Worm (Caenorhabditis elegans): ENCODE measurements around the gene ttr-21.

The ttr-21 gene

DNA sequence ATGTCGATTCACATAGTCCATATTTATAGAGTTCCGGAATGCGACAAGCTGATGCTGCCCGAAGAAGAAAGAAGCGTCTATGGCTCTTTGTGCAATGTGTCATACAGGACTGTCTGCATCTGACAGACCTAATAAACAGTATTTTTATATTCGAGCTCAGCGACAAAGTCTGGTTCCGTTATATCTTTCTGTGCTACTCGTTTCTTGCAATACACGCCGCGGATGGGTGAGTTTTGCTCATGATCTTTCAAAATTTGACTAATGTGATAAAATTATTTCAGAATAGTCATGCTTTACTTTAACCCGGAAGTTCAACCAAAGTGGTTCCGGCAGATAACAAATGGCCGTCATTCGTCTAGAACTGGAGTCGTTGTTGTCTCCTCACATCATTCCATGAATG, 9.5 kb upstream of the ttr-21 start (continued):
- TF ChIP-seq zfh-2 (GFP tag; conservative IDR thresholded peaks at IDR 0.05), result no peak

DNA sequence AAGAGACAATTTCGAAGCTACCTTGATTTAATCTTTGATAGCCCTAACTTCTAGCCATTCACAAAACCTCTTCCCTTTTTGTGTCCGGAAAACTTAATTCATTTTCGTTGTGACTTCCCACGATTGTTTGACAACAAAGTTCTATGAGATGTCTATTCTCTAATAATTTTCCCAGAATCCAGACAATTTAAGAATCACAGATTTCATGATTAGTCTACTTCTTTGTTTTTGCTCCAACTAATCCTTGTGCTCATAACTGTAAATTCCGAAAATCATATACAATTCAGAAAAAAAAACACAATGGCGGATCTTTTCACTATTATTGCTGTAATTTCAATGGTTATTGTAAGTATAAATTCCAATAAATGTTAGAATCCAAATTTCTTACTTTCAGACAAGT, 8.3 kb upstream of the ttr-21 start, which contains the start of gene srx-137:
srx-137 (plus strand) TSS at position 301 of the 400 bp plus-strand sequence.
- TF ChIP-seq xnd-1 (tag; optimal IDR thresholded peaks at IDR 0.05) (no peak), aptf-2 (GFP tag; conservative IDR thresholded peaks at IDR 0.05) (no peak), nhr-120 (GFP tag; IDR thresholded peaks at IDR 0.05) (no peak)

DNA sequence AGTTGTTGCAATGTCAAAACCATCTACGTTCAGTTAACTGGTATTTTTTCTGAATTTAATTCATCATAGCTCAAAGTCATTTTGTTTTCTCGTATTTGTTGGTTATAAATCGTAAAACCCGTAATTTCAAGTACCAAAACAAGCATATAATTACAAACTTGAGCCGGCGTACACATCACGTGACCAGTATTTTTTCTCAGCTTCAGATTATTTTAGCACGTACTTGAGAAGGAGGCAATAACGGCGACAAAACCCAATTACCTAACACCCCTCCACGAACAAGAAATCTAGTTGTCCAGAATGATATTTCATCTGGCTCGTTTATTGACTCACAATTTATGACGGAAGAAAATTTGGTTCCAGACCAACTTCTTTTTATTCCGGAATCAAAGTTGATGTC, 4.7 kb upstream of the ttr-21 start, which contains the start of gene srx-135:
srx-135 (plus strand) TSS at position 301 of the 400 bp plus-strand sequence.
- TF ChIP-seq snpc-1.3 (tag; optimal IDR thresholded peaks at IDR 0.05; ENCODE audit: insufficient read depth) (no peak), aptf-3 (GFP tag; IDR thresholded peaks at IDR 0.05) (no peak), efl-1 (GFP tag; optimal IDR thresholded peaks at IDR 0.05) (no peak), B0261.1 (tag; optimal IDR thresholded peaks at IDR 0.05) (no peak), K12H6.12 (tag; optimal IDR thresholded peaks at IDR 0.05) (no peak), sptf-2 (GFP tag; optimal IDR thresholded peaks at IDR 0.05) (no peak), F22D6.2 (tag; optimal IDR thresholded peaks at IDR 0.05) (no peak)

DNA sequence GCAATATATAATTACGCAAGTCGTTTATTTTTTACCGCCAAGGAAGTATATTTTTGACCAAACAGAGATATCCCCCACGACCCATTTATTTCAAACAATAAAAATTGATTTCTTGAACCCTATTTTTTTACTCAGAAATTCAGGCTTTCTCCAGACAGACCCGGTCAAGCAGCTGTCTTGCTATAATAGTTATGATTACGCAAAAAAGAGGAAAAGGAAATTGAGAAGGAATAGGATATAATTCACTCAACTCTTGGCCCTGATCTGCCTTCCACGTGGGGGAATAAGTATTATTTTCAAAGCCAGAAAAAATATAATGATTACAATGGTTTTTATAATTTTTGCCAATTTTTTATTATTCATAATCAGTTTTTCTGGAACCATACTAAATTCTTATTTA, 2.9 kb upstream of the ttr-21 start, which contains the start of gene srx-136:
srx-136 (plus strand) TSS at position 301 of the 400 bp plus-strand sequence.
- TF ChIP-seq ztf-3 (GFP tag; optimal IDR thresholded peaks at IDR 0.05) (no peak), gei-17 (GFP tag; optimal IDR thresholded peaks at IDR 0.05) (no peak), rcor-1 (GFP tag; IDR thresholded peaks at IDR 0.05) (no peak), snpc-4 (GFP tag; optimal IDR thresholded peaks at IDR 0.05) (no peak), snpc-4 (tag; optimal IDR thresholded peaks at IDR 0.05) (no peak), bed-2 (GFP tag; IDR thresholded peaks at IDR 0.05) (no peak), Y56A3A.18 (GFP tag; IDR thresholded peaks at IDR 0.05) (no peak), cebp-1 (GFP tag; IDR thresholded peaks at IDR 0.05) (no peak), cebp-1 (tag; optimal IDR thresholded peaks at IDR 0.05) (no peak), sptf-2 (GFP tag; optimal IDR thresholded peaks at IDR 0.05) (no peak), tbx-9 (tag; optimal IDR thresholded peaks at IDR 0.05; ENCODE audit: borderline replicate concordance) (no peak), ztf-18 (tag; optimal IDR thresholded peaks at IDR 0.05) (no peak), egrh-3 (GFP tag; IDR thresholded peaks at IDR 0.05) (no peak), B0336.3 (GFP tag; IDR thresholded peaks at IDR 0.05) (no peak), attf-3 (GFP tag; conservative IDR thresholded peaks at IDR 0.05) (no peak), K12H6.12 (tag; optimal IDR thresholded peaks at IDR 0.05) (no peak), hlh-12 (tag; optimal IDR thresholded peaks at IDR 0.05) (no peak), akir-1 (GFP tag; optimal IDR thresholded peaks at IDR 0.05) (no peak)

DNA sequence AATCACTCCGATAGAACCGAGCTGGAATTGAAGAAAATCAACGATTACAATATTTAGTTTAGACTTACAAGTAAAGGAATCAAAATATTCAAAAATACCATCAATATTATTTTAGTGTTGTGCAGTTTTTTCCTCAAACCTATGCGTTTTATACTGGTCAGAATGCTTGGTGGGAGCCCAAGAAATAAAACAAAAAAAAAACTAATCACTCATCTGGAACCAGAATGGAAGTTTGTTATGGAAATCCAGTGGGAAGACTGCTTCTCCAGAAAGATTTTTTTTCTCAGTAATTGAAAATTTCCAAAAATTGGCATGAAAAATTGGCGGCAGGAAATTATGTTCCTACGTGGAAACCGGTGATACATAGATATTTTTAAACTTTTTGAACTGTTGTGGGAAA, 2.2 kb upstream of the ttr-21 start, which contains the start of gene srx-134:
srx-134 (minus strand) TSS at position 101 of the 400 bp plus-strand sequence.
- TF ChIP-seq Y67H2A.10 (GFP tag; conservative IDR thresholded peaks at IDR 0.05), result no peak
- no peak for TF ChIP-seq pha-4 (tag; optimal IDR thresholded peaks at IDR 0.05)
- no peak for TF ChIP-seq nfya-1 (tag; optimal IDR thresholded peaks at IDR 0.05; ENCODE audit: borderline replicate concordance, insufficient read depth)
- TF ChIP-seq sptf-2 (GFP tag; optimal IDR thresholded peaks at IDR 0.05), result no peak
- TF ChIP-seq zim-3 (tag; optimal IDR thresholded peaks at IDR 0.05), result no peak
- no peak for TF ChIP-seq madf-6 (GFP tag; IDR thresholded peaks at IDR 0.05)
- TF ChIP-seq ceh-100 (GFP tag; IDR thresholded peaks at IDR 0.05), result no peak
- TF ChIP-seq snpc-1.3 (tag; optimal IDR thresholded peaks at IDR 0.05; ENCODE audit: insufficient read depth), result no peak
- no peak for TF ChIP-seq xnd-1 (tag; optimal IDR thresholded peaks at IDR 0.05)
- TF ChIP-seq ceh-27 (GFP tag; optimal IDR thresholded peaks at IDR 0.05), result no peak
- no peak for TF ChIP-seq hlh-26 (GFP tag; conservative IDR thresholded peaks at IDR 0.05)
- TF ChIP-seq lin-40 (tag; optimal IDR thresholded peaks at IDR 0.05), result no peak
- TF ChIP-seq ceh-58 (GFP tag; IDR thresholded peaks at IDR 0.05), result no peak

Measured in whole organism, young adult.